Fruit fly (Drosophila melanogaster): Measurements from ENCODE around the gene Prps.

DNA sequence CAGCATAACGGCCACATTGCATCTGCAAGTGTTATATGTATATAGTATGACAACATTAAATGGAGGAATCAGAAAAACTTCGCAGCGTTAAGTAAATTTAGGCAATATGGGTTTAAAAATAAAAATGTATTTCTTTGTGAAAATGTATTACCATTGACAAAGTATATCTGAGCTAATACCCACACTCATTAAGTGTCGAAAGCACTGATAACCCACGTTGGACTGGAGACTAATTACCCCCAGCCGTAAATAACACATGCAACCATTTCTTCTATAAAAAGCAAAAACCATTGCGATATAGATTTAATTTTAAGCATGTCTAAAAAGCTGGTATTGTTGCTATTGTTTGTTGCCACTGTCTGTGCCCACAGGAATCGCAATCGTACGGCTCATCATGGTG lies 58.7 kb downstream of the Prps start, which contains the start of gene CG8329:
- TF ChIP-seq mirr (GFP tag; optimal IDR thresholded peaks at IDR 0.05) = no peak
- no peak for TF ChIP-seq Eip74EF (GFP tag; optimal IDR thresholded peaks at IDR 0.05)
- TF ChIP-seq grn (GFP tag; optimal IDR thresholded peaks at IDR 0.05) = no peak
- TF ChIP-seq CG2202 (tag; optimal IDR thresholded peaks at IDR 0.05) = no peak
- no peak for TF ChIP-seq gcm2 (GFP tag; optimal IDR thresholded peaks at IDR 0.05)
- TF ChIP-seq CG10431 (GFP tag; optimal IDR thresholded peaks at IDR 0.05) = no peak
- TF ChIP-seq CG13624 (GFP tag; optimal IDR thresholded peaks at IDR 0.05) = no peak

Data from whole organism, embryonic.